Fruit fly (Drosophila melanogaster) whole organism, pupa: ENCODE results near the gene CG42470.

ENCODE experiments used
- CG10348 ChIP-seq: fragments of 200-800 bp; sonication (Bioruptor generic); IDR thresholded peaks from 2 replicates; pipeline ENCODE4 v1.3.6; 2022; ENCODE audit warnings: missing biosample characterization, missing genetic modification characterization
- CG13204 ChIP-seq: fragments of 200-800 bp; sonication (Bioruptor generic); optimal IDR thresholded peaks from 2 replicates; lab custom pipeline; 2018; ENCODE audit warnings: missing biosample characterization, mild to moderate bottlenecking, missing genetic modification characterization, moderate library complexity
- CG14655 ChIP-seq: fragments of 200-800 bp; sonication (Bioruptor generic); optimal IDR thresholded peaks from 3 replicates; lab custom pipeline; 2017; ENCODE audit warnings: mild to moderate bottlenecking, missing biosample characterization, missing genetic modification reagents, missing genetic modification characterization
- CG15710 ChIP-seq: fragments of 200-800 bp; sonication (Bioruptor generic); optimal IDR thresholded peaks from 2 replicates; lab custom pipeline; 2018; ENCODE audit warnings: missing biosample characterization, mild to moderate bottlenecking, missing genetic modification characterization, moderate library complexity
- CG17806 ChIP-seq: fragments of 200-800 bp; sonication (Bioruptor generic); optimal IDR thresholded peaks from 2 replicates; lab custom pipeline; 2018; ENCODE audit warnings: missing biosample characterization, mild to moderate bottlenecking, missing genetic modification characterization, moderate library complexity
- CG32121 ChIP-seq: fragments of 200-800 bp; sonication (Bioruptor generic); IDR thresholded peaks from 2 replicates; pipeline ENCODE4 v1.3.6; 2022; ENCODE audit warnings: missing biosample characterization, missing genetic modification characterization
- CG34367 ChIP-seq: fragments of 200-800 bp; sonication (Bioruptor generic); optimal IDR thresholded peaks from 2 replicates; lab custom pipeline; 2018; ENCODE audit warnings: missing biosample characterization, mild to moderate bottlenecking, missing genetic modification characterization
- CG4496 ChIP-seq: fragments of 200-800 bp; sonication (Bioruptor generic); IDR thresholded peaks from 3 replicates; pipeline ENCODE4 v1.3.6; 2022; ENCODE audit warnings: missing biosample characterization, missing genetic modification characterization
- CG8159 ChIP-seq: fragments of 200-800 bp; sonication (Bioruptor generic); optimal IDR thresholded peaks from 3 replicates; lab custom pipeline; 2018; ENCODE audit warnings: missing biosample characterization, mild to moderate bottlenecking, missing genetic modification characterization, moderate library complexity
- CG8301 ChIP-seq: fragments of 200-800 bp; sonication (Bioruptor generic); optimal IDR thresholded peaks from 2 replicates; lab custom pipeline; 2018; ENCODE audit warnings: missing biosample characterization, mild to moderate bottlenecking, missing genetic modification characterization
- CG9948 ChIP-seq: fragments of 200-800 bp; sonication (Bioruptor generic); optimal IDR thresholded peaks from 2 replicates; lab custom pipeline; 2018; ENCODE audit warnings: missing biosample characterization, mild to moderate bottlenecking, missing genetic modification characterization, moderate library complexity
- D1 ChIP-seq: fragments of 200-800 bp; sonication (Bioruptor generic); optimal IDR thresholded peaks from 2 replicates; lab custom pipeline; 2018; ENCODE audit warnings: missing biosample characterization, mild to moderate bottlenecking, missing genetic modification characterization, moderate library complexity
- EcR ChIP-seq: fragments of 200-800 bp; sonication (Bioruptor generic); optimal IDR thresholded peaks from 3 replicates; lab custom pipeline; 2019; ENCODE audit warnings: missing biosample characterization, missing genetic modification characterization, mild to moderate bottlenecking, moderate library complexity, missing genetic modification reagents
- Ets98B ChIP-seq: fragments of 200-800 bp; sonication (Bioruptor generic); IDR thresholded peaks from 2 replicates; pipeline ENCODE4 v1.3.6; 2022; ENCODE audit warnings: missing biosample characterization, missing genetic modification characterization
- Pif1A ChIP-seq: fragments of 200-800 bp; sonication (Bioruptor generic); optimal IDR thresholded peaks from 3 replicates; lab custom pipeline; 2016; ENCODE audit warnings: missing biosample characterization, missing genetic modification characterization
- Pif1B ChIP-seq: fragments of 200-800 bp; sonication (Bioruptor generic); optimal IDR thresholded peaks from 3 replicates; lab custom pipeline; 2016; ENCODE audit warnings: missing biosample characterization, missing genetic modification characterization
- fd96Ca ChIP-seq: fragments of 200-800 bp; sonication (Bioruptor generic); IDR thresholded peaks from 3 replicates; pipeline ENCODE4 v1.3.6; 2022; ENCODE audit warnings: missing biosample characterization, missing genetic modification characterization
- gl ChIP-seq: fragments of 200-800 bp; sonication (Bioruptor generic); optimal IDR thresholded peaks from 2 replicates; lab custom pipeline; 2018; ENCODE audit warnings: missing biosample characterization, mild to moderate bottlenecking, missing genetic modification characterization
- rn ChIP-seq: fragments of 200-800 bp; sonication (Bioruptor generic); IDR thresholded peaks from 2 replicates; pipeline ENCODE4 v1.3.6; 2022; ENCODE audit warnings: missing biosample characterization, missing genetic modification characterization

The CG42470 gene

DNA sequence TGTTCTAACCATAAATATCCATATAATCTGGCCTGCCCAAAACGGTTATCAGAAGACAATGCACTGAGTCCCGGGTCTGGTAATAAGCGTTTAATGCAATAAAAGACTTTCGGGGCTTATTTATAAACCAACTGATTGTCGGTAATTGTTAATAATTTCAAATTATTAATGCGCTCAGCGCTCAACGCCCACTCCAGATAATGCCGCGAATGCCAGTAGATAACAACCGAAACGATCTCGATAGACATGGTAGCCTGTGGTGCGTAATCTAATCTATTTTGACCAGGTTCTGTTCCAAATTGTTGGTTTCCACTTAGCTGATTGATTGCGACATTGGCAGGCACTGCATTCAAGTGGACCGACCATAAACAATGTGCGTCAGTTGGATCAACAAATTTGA is 12.8 kb downstream of the CG42470 start:
- TF ChIP-seq CG14655 (GFP tag; lab: Kevin White, UChicago) = no peak

- TF ChIP-seq Pif1A = no peak
- TF ChIP-seq gl (tag; lab: Kevin White, UChicago) = no peak
- no peak for TF ChIP-seq CG32121 (GFP tag; lab: Robert Waterston, UW)
- TF ChIP-seq CG17806 = no peak
- no peak for TF ChIP-seq CG14655 (GFP tag; lab: Kevin White, UChicago)
- TF ChIP-seq CG15710 = no peak
- TF ChIP-seq Ets98B (GFP tag; lab: Robert Waterston, UW) = no peak
- no peak for TF ChIP-seq CG8301
- no peak for TF ChIP-seq CG10348 (GFP tag; lab: Robert Waterston, UW)
- no peak for TF ChIP-seq CG8159 (tag; lab: Kevin White, UChicago)
- TF ChIP-seq EcR = no peak
- no peak for TF ChIP-seq fd96Ca (GFP tag; lab: Robert Waterston, UW)
- no peak for TF ChIP-seq Pif1B
- TF ChIP-seq D1 (tag; lab: Kevin White, UChicago) = no peak
- TF ChIP-seq rn (GFP tag; lab: Robert Waterston, UW) = no peak
- TF ChIP-seq CG9948 (tag; lab: Kevin White, UChicago) = no peak
- TF ChIP-seq CG4496 (GFP tag; lab: Robert Waterston, UW) = no peak
Observed at dm6 chr2L:11738554-11738982, 14.8 kb downstream of the CG42470 start, which contains the start of gene Vha100-5. TSS of gene Vha100-5 (plus strand) at chr2L:11738948.

DNA sequence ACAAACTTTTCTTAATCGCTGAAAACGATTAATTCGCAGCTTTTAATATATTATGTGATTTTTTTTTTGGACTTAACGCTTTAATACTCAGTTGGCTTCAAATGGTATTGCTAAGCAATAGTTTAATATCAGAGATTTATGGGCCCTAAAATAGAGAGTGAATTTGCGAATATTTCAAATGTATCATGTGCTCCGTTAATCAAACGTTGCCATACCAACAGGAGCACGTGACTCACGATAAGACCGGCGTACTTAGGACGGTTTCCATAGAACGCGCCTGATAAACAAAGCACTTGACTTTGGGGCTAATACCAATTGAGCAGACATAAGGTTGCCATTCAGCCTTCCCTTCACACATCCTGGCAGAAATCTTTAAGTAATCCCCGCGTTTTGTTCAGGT is 15.7 kb downstream of the CG42470 start:
- no peak for TF ChIP-seq CG8159 (tag; lab: Kevin White, UChicago)
- no peak for TF ChIP-seq CG13204 (GFP tag; lab: Kevin White, UChicago)
- no peak for TF ChIP-seq CG34367
- TF ChIP-seq CG4496 (GFP tag; lab: Robert Waterston, UW) = no peak
- no peak for TF ChIP-seq D1 (tag; lab: Kevin White, UChicago)
- TF ChIP-seq CG32121 (GFP tag; lab: Robert Waterston, UW) = no peak

- TF ChIP-seq CG15710 (no peak), Pif1A (no peak), gl (tag; lab: Kevin White, UChicago) (no peak), D1 (tag; lab: Kevin White, UChicago) (no peak), Pif1B (no peak), EcR (no peak), CG4496 (GFP tag; lab: Robert Waterston, UW) (no peak), CG32121 (GFP tag; lab: Robert Waterston, UW) (no peak), CG34367 (no peak), fd96Ca (GFP tag; lab: Robert Waterston, UW) (no peak), CG13204 (GFP tag; lab: Kevin White, UChicago) (no peak)
Observed at dm6 chr2L:11735975-11736374, 17.4 kb downstream of the CG42470 start.
